Worm (Caenorhabditis elegans) whole organism, mixed stage, embryonic: ENCODE results near the gene C25E10.7.

Source experiments
- M03D4.4 ChIP-seq: sonication (generic microtip); optimal IDR thresholded peaks from 2 replicates; lab custom pipeline; 2017; ENCODE audit warnings: mild to moderate bottlenecking, missing genetic modification characterization, missing compliant biosample characterization
- bed-3 ChIP-seq: fragments of 200-800 bp; sonication (Bioruptor generic); optimal IDR thresholded peaks from 3 replicates; lab custom pipeline; 2018; ENCODE audit warnings: mild to moderate bottlenecking, missing genetic modification characterization, moderate library complexity, missing compliant biosample characterization
- blmp-1 ChIP-seq: fragments of 150-350 bp; optimal IDR thresholded peaks from 2 replicates; lab custom pipeline; 2014; ENCODE audit warnings: missing biosample characterization, missing genetic modification characterization
- ceh-39 ChIP-seq: fragments of 150-350 bp; optimal IDR thresholded peaks from 2 replicates; lab custom pipeline; 2014; ENCODE audit warnings: missing biosample characterization, missing genetic modification characterization
- ceh-43 ChIP-seq: fragments of 200-800 bp; sonication (Bioruptor generic); optimal IDR thresholded peaks from 2 replicates; lab custom pipeline; 2018; ENCODE audit warnings: mild to moderate bottlenecking, missing genetic modification characterization, moderate library complexity, missing compliant biosample characterization
- ceh-83 ChIP-seq: fragments of 200-800 bp; sonication (Bioruptor generic); optimal IDR thresholded peaks from 2 replicates; lab custom pipeline; 2018; ENCODE audit warnings: mild to moderate bottlenecking, missing genetic modification characterization, missing compliant biosample characterization
- ces-1 ChIP-seq: fragments of 150-350 bp; optimal IDR thresholded peaks from 2 replicates; lab custom pipeline; 2014; ENCODE audit warnings: missing biosample characterization, missing genetic modification reagents, missing genetic modification characterization
- cnd-1 ChIP-seq: fragments of 200-800 bp; sonication (Bioruptor generic); optimal IDR thresholded peaks from 2 replicates; lab custom pipeline; 2018; ENCODE audit warnings: mild to moderate bottlenecking, missing genetic modification characterization, missing compliant biosample characterization
- drap-1 ChIP-seq: fragments of 200-800 bp; sonication (Bioruptor generic); optimal IDR thresholded peaks from 3 replicates; lab custom pipeline; 2018; ENCODE audit warnings: mild to moderate bottlenecking, missing genetic modification characterization, missing compliant biosample characterization
- elt-1 ChIP-seq: sonication (generic microtip); optimal IDR thresholded peaks from 2 replicates; lab custom pipeline; 2017; ENCODE audit warnings: missing genetic modification characterization, mild to moderate bottlenecking, missing compliant biosample characterization, antibody characterized with exemption, moderate library complexity, borderline replicate concordance; ENCODE audit not compliant: insufficient read depth
- elt-3 ChIP-seq: fragments of 150-350 bp; optimal IDR thresholded peaks from 2 replicates; lab custom pipeline; 2014; ENCODE audit warnings: missing biosample characterization, missing genetic modification characterization
- flh-1 ChIP-seq: fragments of 200-800 bp; sonication (Bioruptor generic); optimal IDR thresholded peaks from 2 replicates; lab custom pipeline; 2018; ENCODE audit warnings: mild to moderate bottlenecking, missing genetic modification characterization, moderate library complexity, missing compliant biosample characterization
- ham-2 ChIP-seq: fragments of 200-800 bp; sonication (Bioruptor generic); optimal IDR thresholded peaks from 2 replicates; lab custom pipeline; 2018; ENCODE audit warnings: mild to moderate bottlenecking, missing genetic modification characterization, missing compliant biosample characterization
- hlh-1 ChIP-seq: fragments of 150-350 bp; optimal IDR thresholded peaks from 2 replicates; lab custom pipeline; 2014; ENCODE audit warnings: missing biosample characterization, missing genetic modification reagents, missing genetic modification characterization
- lin-32 ChIP-seq: fragments of 200-800 bp; sonication (Bioruptor generic); optimal IDR thresholded peaks from 2 replicates; lab custom pipeline; 2018; ENCODE audit warnings: mild to moderate bottlenecking, missing genetic modification characterization, missing compliant biosample characterization
- mab-5 ChIP-seq: fragments of 150-350 bp; optimal IDR thresholded peaks from 2 replicates; lab custom pipeline; 2014; ENCODE audit warnings: missing biosample characterization, missing genetic modification characterization
- mep-1 ChIP-seq: fragments of 150-350 bp; optimal IDR thresholded peaks from 2 replicates; lab custom pipeline; 2017; ENCODE audit warnings: missing biosample characterization, missing genetic modification reagents, missing genetic modification characterization, inconsistent platforms
- mls-2 ChIP-seq: sonication (generic microtip); optimal IDR thresholded peaks from 2 replicates; lab custom pipeline; 2016; ENCODE audit warnings: mild to moderate bottlenecking, missing genetic modification characterization, moderate library complexity, missing compliant biosample characterization
- nhr-12 ChIP-seq: fragments of 150-350 bp; optimal IDR thresholded peaks from 2 replicates; lab custom pipeline; 2014; ENCODE audit warnings: missing biosample characterization, missing genetic modification characterization
- nhr-2 ChIP-seq: fragments of 150-350 bp; optimal IDR thresholded peaks from 2 replicates; lab custom pipeline; 2014; ENCODE audit warnings: missing biosample characterization, missing genetic modification characterization
- nhr-237 ChIP-seq: fragments of 150-350 bp; optimal IDR thresholded peaks from 2 replicates; lab custom pipeline; 2014; ENCODE audit warnings: missing biosample characterization, missing genetic modification characterization
- nhr-28 ChIP-seq: fragments of 150-350 bp; optimal IDR thresholded peaks from 2 replicates; lab custom pipeline; 2014; ENCODE audit warnings: missing biosample characterization, missing genetic modification characterization
- nhr-76 ChIP-seq: sonication (generic microtip); optimal IDR thresholded peaks from 2 replicates; lab custom pipeline; 2017; ENCODE audit warnings: missing biosample characterization, missing genetic modification characterization
- sem-2 ChIP-seq: fragments of 200-800 bp; sonication (Bioruptor generic); optimal IDR thresholded peaks from 2 replicates; lab custom pipeline; 2018; ENCODE audit warnings: mild to moderate bottlenecking, missing genetic modification characterization, missing compliant biosample characterization
- snpc-4 ChIP-seq: fragments of 150-350 bp; optimal IDR thresholded peaks from 2 replicates; lab custom pipeline; 2014; ENCODE audit warnings: missing biosample characterization, missing genetic modification characterization
- sptf-1 ChIP-seq: sonication (generic microtip); optimal IDR thresholded peaks from 2 replicates; lab custom pipeline; 2017; ENCODE audit warnings: mild to moderate bottlenecking, missing genetic modification characterization, moderate library complexity, missing compliant biosample characterization
- tbx-8 ChIP-seq: fragments of 200-800 bp; sonication (Bioruptor generic); optimal IDR thresholded peaks from 2 replicates; lab custom pipeline; 2018; ENCODE audit warnings: mild to moderate bottlenecking, missing genetic modification characterization, moderate library complexity, missing compliant biosample characterization
- unc-39 ChIP-seq: fragments of 150-350 bp; optimal IDR thresholded peaks from 2 replicates; lab custom pipeline; 2014; ENCODE audit warnings: missing biosample characterization, missing genetic modification characterization
- unc-62 ChIP-seq: fragments of 150-350 bp; optimal IDR thresholded peaks from 2 replicates; lab custom pipeline; 2014; ENCODE audit warnings: missing biosample characterization, missing genetic modification reagents, missing genetic modification characterization

C25E10.7 gene

ce11 chrV:9084252-9084651 lies 33.3 kb upstream of the C25E10.7 start:
- TF ChIP-seq unc-39 (tag; lab: Kevin White, UChicago) (no peak), tbx-8 (no peak), bed-3 (GFP tag; lab: Kevin White, UChicago) (no peak), unc-62 (GFP tag; lab: Kevin White, UChicago) (no peak), ceh-39 (no peak), sem-2 (no peak), ceh-83 (GFP tag; lab: Kevin White, UChicago) (no peak), elt-1 (tag; lab: Kevin White, UChicago) (no peak), hlh-1 (tag; lab: Kevin White, UChicago) (no peak), sptf-1 (tag; lab: Kevin White, UChicago) (no peak), cnd-1 (no peak), nhr-237 (tag; lab: Kevin White, UChicago) (no peak), nhr-28 (no peak), M03D4.4 (tag; lab: Kevin White, UChicago) (no peak), elt-3 (tag; lab: Kevin White, UChicago) (no peak), nhr-2 (tag; lab: Kevin White, UChicago) (no peak), drap-1 (GFP tag; lab: Kevin White, UChicago) (no peak)
- TF ChIP-seq, all 35 proteins: peak for 0

- TF ChIP-seq mls-2 (tag; lab: Kevin White, UChicago) (no peak), unc-62 (GFP tag; lab: Kevin White, UChicago) (no peak), elt-1 (tag; lab: Kevin White, UChicago) (no peak), nhr-76 (no peak), nhr-28 (no peak), mep-1 (no peak), ces-1 (no peak), M03D4.4 (tag; lab: Kevin White, UChicago) (no peak), sptf-1 (tag; lab: Kevin White, UChicago) (no peak), bed-3 (GFP tag; lab: Kevin White, UChicago) (no peak), snpc-4 (no peak), flh-1 (GFP tag; lab: Kevin White, UChicago) (no peak), ceh-83 (GFP tag; lab: Kevin White, UChicago) (no peak), mab-5 (tag; lab: Kevin White, UChicago) (no peak), nhr-12 (tag; lab: Kevin White, UChicago) (no peak)
Observed at ce11 chrV:9082350-9082749, 31.4 kb upstream of the C25E10.7 start.

DNA sequence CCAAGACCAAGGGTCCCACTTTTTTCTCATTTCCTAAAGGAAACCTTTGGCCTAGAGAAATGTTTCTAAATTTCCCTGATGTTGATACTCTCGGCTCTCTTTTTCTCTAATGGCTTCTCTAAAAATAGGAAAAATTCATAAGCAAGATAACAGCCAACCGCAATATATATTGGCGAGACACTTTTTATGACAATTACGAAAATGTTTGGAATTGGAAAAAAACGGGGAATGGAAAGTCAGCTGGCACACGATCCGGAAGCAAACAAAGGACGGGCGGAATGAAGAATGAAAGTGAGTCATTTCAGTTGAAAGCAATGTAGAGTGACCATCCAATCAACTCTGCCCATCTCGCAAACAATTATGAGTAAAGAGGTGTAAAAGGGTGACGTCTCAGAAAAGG lies 30.4 kb upstream of the C25E10.7 start:
- TF ChIP-seq blmp-1 (no peak), hlh-1 (tag; lab: Kevin White, UChicago) (no peak), tbx-8 (no peak), M03D4.4 (tag; lab: Kevin White, UChicago) (no peak), nhr-12 (tag; lab: Kevin White, UChicago) (no peak), drap-1 (GFP tag; lab: Kevin White, UChicago) (no peak), ces-1 (no peak)

ce11 chrV:9079965-9080432 lies 29.0 kb upstream of the C25E10.7 start:
- TF ChIP-seq unc-62 (GFP tag; lab: Kevin White, UChicago) = no peak
- no peak for TF ChIP-seq ces-1
- no peak for TF ChIP-seq flh-1 (GFP tag; lab: Kevin White, UChicago)
- TF ChIP-seq elt-3 (tag; lab: Kevin White, UChicago) = no peak
- TF ChIP-seq lin-32 (GFP tag; lab: Kevin White, UChicago) = no peak
- TF ChIP-seq sem-2 = no peak
- no peak for TF ChIP-seq ham-2
- no peak for TF ChIP-seq mls-2 (tag; lab: Kevin White, UChicago)
- TF ChIP-seq nhr-28 = no peak
- no peak for TF ChIP-seq nhr-237 (tag; lab: Kevin White, UChicago)
- no peak for TF ChIP-seq M03D4.4 (tag; lab: Kevin White, UChicago)
- no peak for TF ChIP-seq drap-1 (GFP tag; lab: Kevin White, UChicago)
- TF ChIP-seq ceh-43 (GFP tag; lab: Kevin White, UChicago) = no peak
- TF ChIP-seq snpc-4 = no peak
- no peak for TF ChIP-seq unc-39 (tag; lab: Kevin White, UChicago)
- TF ChIP-seq, all 35 proteins: peak for 0

DNA sequence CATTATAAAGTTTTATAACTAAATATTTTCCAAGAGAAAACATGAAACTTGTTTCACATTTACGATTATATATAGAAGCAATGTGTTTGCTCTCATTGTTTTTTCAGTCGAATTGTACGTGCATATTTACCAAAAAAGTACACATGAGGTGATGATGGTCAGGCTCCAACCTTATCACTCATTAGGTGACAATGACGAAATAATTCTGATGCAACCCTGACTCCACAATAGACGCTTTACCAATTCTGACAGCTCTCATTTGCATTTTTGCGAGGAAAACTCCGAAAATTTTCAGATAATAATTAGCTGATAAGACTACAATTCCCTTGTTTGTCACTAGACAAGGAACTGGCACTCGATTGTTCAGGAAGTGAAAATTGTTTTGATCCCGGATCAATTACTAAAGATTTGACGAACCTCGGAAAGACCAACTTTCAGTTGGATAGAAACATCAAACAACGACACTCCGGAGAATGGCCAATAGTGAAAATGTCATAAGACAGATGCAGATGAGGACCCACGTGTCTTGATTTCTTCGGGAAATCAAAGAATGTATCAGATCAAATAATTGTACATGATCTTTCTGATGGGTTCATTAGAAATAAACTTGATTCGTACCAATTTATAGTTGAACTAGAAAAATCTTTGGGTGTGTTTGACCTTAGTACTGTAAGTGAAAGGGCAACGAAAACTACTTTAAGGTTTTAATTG lies 28.0 kb upstream of the C25E10.7 start:
- TF ChIP-seq nhr-76 = no peak
- TF ChIP-seq, all 35 proteins: peak for 0
